Fruit fly (Drosophila melanogaster) whole organism, embryonic: ENCODE data around the gene CG31445.

Experiments used
- B-H1 ChIP-seq: fragments of 200-800 bp; sonication (Bioruptor generic); IDR thresholded peaks from 3 replicates; pipeline ENCODE4 v1.3.6; 2022; ENCODE audit warnings: missing biosample characterization, missing genetic modification characterization
- CG10267 ChIP-seq: fragments of 200-800 bp; sonication (Bioruptor generic); optimal IDR thresholded peaks from 2 replicates; lab custom pipeline; 2018; ENCODE audit warnings: missing biosample characterization, mild to moderate bottlenecking, missing genetic modification characterization, moderate library complexity
- CG10431 ChIP-seq: fragments of 200-800 bp; sonication (Bioruptor generic); optimal IDR thresholded peaks from 3 replicates; lab custom pipeline; 2018; ENCODE audit warnings: missing biosample characterization, mild to moderate bottlenecking, missing genetic modification characterization
- CG10543 ChIP-seq: fragments of 200-800 bp; sonication (Bioruptor generic); optimal IDR thresholded peaks from 3 replicates; lab custom pipeline; 2017; ENCODE audit warnings: missing biosample characterization, mild to moderate bottlenecking, missing genetic modification characterization, moderate library complexity
- CG12391 ChIP-seq: fragments of 200-800 bp; sonication (Bioruptor generic); optimal IDR thresholded peaks from 3 replicates; lab custom pipeline; 2018; ENCODE audit warnings: missing biosample characterization, mild to moderate bottlenecking, missing genetic modification characterization, moderate library complexity
- CG12769 ChIP-seq: fragments of 200-800 bp; sonication (Bioruptor generic); optimal IDR thresholded peaks from 2 replicates; lab custom pipeline; 2019; ENCODE audit warnings: missing biosample characterization, mild to moderate bottlenecking, missing genetic modification characterization, moderate library complexity
- CG13424 ChIP-seq: fragments of 200-800 bp; sonication (Bioruptor generic); optimal IDR thresholded peaks from 2 replicates; lab custom pipeline; 2019; ENCODE audit warnings: missing biosample characterization, mild to moderate bottlenecking, missing genetic modification characterization, moderate library complexity
- CG13894 ChIP-seq: fragments of 200-800 bp; sonication (Bioruptor generic); optimal IDR thresholded peaks from 3 replicates; lab custom pipeline; 2018; ENCODE audit warnings: missing biosample characterization, mild to moderate bottlenecking, missing genetic modification characterization, moderate library complexity
- CG14050 ChIP-seq: fragments of 200-800 bp; sonication (Bioruptor generic); IDR thresholded peaks from 3 replicates; pipeline ENCODE4 v1.3.6; 2022; ENCODE audit warnings: missing biosample characterization, missing genetic modification characterization
- CG1603 ChIP-seq: fragments of 200-800 bp; sonication (Bioruptor generic); optimal IDR thresholded peaks from 2 replicates; lab custom pipeline; 2019; ENCODE audit warnings: missing biosample characterization, mild to moderate bottlenecking, missing genetic modification characterization, moderate library complexity
- CG30431 ChIP-seq: fragments of 200-800 bp; sonication (Bioruptor generic); optimal IDR thresholded peaks from 2 replicates; lab custom pipeline; 2017; ENCODE audit warnings: missing biosample characterization, missing genetic modification characterization
- CG32767 ChIP-seq: fragments of 200-800 bp; sonication (Bioruptor generic); IDR thresholded peaks from 2 replicates; pipeline ENCODE4 v1.3.6; 2022; ENCODE audit warnings: missing biosample characterization, missing genetic modification characterization
- CG33557 ChIP-seq: fragments of 200-800 bp; sonication (Bioruptor generic); optimal IDR thresholded peaks from 2 replicates; lab custom pipeline; 2019; ENCODE audit warnings: missing biosample characterization, mild to moderate bottlenecking, missing genetic modification characterization, moderate library complexity
- CG4730 ChIP-seq: fragments of 200-800 bp; sonication (Bioruptor generic); IDR thresholded peaks from 2 replicates; pipeline ENCODE4 v1.3.6; 2022; ENCODE audit warnings: missing biosample characterization, missing genetic modification characterization
- CG6689 ChIP-seq: fragments of 200-800 bp; sonication (Bioruptor generic); IDR thresholded peaks from 2 replicates; pipeline ENCODE4 v1.3.6; 2022; ENCODE audit warnings: missing biosample characterization, missing genetic modification characterization
- CG7556 ChIP-seq: fragments of 200-800 bp; sonication (Bioruptor generic); optimal IDR thresholded peaks from 2 replicates; lab custom pipeline; 2017; ENCODE audit warnings: missing biosample characterization, mild to moderate bottlenecking, missing genetic modification characterization
- CG7839 ChIP-seq: fragments of 200-800 bp; sonication (Bioruptor generic); optimal IDR thresholded peaks from 3 replicates; lab custom pipeline; 2018; ENCODE audit warnings: missing biosample characterization, mild to moderate bottlenecking, missing genetic modification characterization, moderate library complexity
- CG8924 ChIP-seq: fragments of 200-800 bp; optimal IDR thresholded peaks from 3 replicates; lab custom pipeline; 2019; ENCODE audit warnings: missing biosample characterization, mild to moderate bottlenecking, missing genetic modification characterization, moderate library complexity
- Dad ChIP-seq: fragments of 200-800 bp; sonication (Bioruptor generic); optimal IDR thresholded peaks from 3 replicates; lab custom pipeline; 2016; ENCODE audit warnings: missing biosample characterization, missing genetic modification characterization
- Dll ChIP-seq: fragments of 200-800 bp; sonication (Bioruptor generic); IDR thresholded peaks from 4 replicates; pipeline ENCODE4 v1.3.6; 2022; ENCODE audit warnings: missing biosample characterization, missing genetic modification characterization; ENCODE audit not compliant: partially characterized antibody
- Drgx ChIP-seq: fragments of 200-800 bp; sonication (Bioruptor generic); IDR thresholded peaks from 2 replicates; pipeline ENCODE4 v1.3.6; 2022; ENCODE audit warnings: missing biosample characterization, missing genetic modification characterization
- Ets65A ChIP-seq: fragments of 200-800 bp; sonication (Bioruptor generic); peaks from one replicate; lab custom pipeline; 2016; ENCODE audit warnings: missing biosample characterization, missing genetic modification characterization
- Fer3 ChIP-seq: fragments of 200-800 bp; sonication (Bioruptor generic); optimal IDR thresholded peaks from 2 replicates; lab custom pipeline; 2018; ENCODE audit warnings: missing biosample characterization, mild to moderate bottlenecking, missing genetic modification characterization, moderate library complexity
- Hr39 ChIP-seq: fragments of >200 bp; optimal IDR thresholded peaks from 2 replicates; lab custom pipeline; 2017
- Neu2 ChIP-seq: fragments of 200-800 bp; sonication (Bioruptor generic); optimal IDR thresholded peaks from 3 replicates; lab custom pipeline; 2016; ENCODE audit warnings: missing biosample characterization, missing genetic modification characterization, borderline replicate concordance
- Sox100B ChIP-seq: fragments of 200-800 bp; sonication (Bioruptor generic); optimal IDR thresholded peaks from 3 replicates; lab custom pipeline; 2018; ENCODE audit warnings: missing biosample characterization, mild to moderate bottlenecking, missing genetic modification characterization
- Sry-β ChIP-seq: fragments of 200-800 bp; sonication (Bioruptor generic); optimal IDR thresholded peaks from 2 replicates; lab custom pipeline; 2018; ENCODE audit warnings: missing biosample characterization, mild to moderate bottlenecking, missing genetic modification characterization, moderate library complexity
- Trl ChIP-seq, 3 experiments: fragments of >200 bp in 2 of 3; fragments of 200-800 bp in 1 of 3; sonication (Bioruptor generic) in 1 of 3; optimal IDR thresholded peaks; 2 replicates in 1 of 3; 3 replicates in 2 of 3; lab custom pipeline; 2016 to 2017; ENCODE audit warnings: missing biosample characterization in 1 of 3, missing genetic modification characterization in 1 of 3
- bsh ChIP-seq, 2 experiments: fragments of 200-800 bp; sonication (Bioruptor generic); optimal IDR thresholded peaks; 2 replicates each; lab custom pipeline; 2017 to 2018; ENCODE audit warnings: mild to moderate bottlenecking in 2 of 2, missing biosample characterization in 2 of 2, missing genetic modification characterization in 2 of 2, moderate library complexity in 1 of 2
- crol ChIP-seq: fragments of 200-800 bp; sonication (Bioruptor generic); IDR thresholded peaks from 2 replicates; pipeline ENCODE4 v1.3.6; 2022; ENCODE audit warnings: missing biosample characterization, missing genetic modification characterization
- dmrt11E ChIP-seq: fragments of 200-800 bp; sonication (Bioruptor generic); optimal IDR thresholded peaks from 3 replicates; lab custom pipeline; 2018; ENCODE audit warnings: missing biosample characterization, mild to moderate bottlenecking, missing genetic modification characterization, moderate library complexity
- exex ChIP-seq: fragments of 200-800 bp; sonication (Bioruptor generic); optimal IDR thresholded peaks from 4 replicates; lab custom pipeline; 2018; ENCODE audit warnings: missing biosample characterization, mild to moderate bottlenecking, missing genetic modification characterization, moderate library complexity
- gce ChIP-seq: fragments of 200-800 bp; sonication (Bioruptor generic); IDR thresholded peaks from 3 replicates; pipeline ENCODE4 v1.3.6; 2022; ENCODE audit warnings: missing biosample characterization, missing genetic modification characterization
- her ChIP-seq: fragments of 200-800 bp; sonication (Bioruptor generic); optimal IDR thresholded peaks from 2 replicates; lab custom pipeline; 2016; ENCODE audit warnings: missing biosample characterization, missing genetic modification characterization
- jumu ChIP-seq: fragments of 200-800 bp; sonication (Bioruptor generic); optimal IDR thresholded peaks from 3 replicates; lab custom pipeline; 2016; ENCODE audit warnings: missing biosample characterization, missing genetic modification characterization
- kni ChIP-seq: fragments of 200-800 bp; sonication (Bioruptor generic); optimal IDR thresholded peaks from 3 replicates; lab custom pipeline; 2017; ENCODE audit warnings: mild to moderate bottlenecking, missing biosample characterization, missing genetic modification reagents, missing genetic modification characterization
- nmo ChIP-seq: fragments of 200-800 bp; sonication (Bioruptor generic); optimal IDR thresholded peaks from 2 replicates; lab custom pipeline; 2018; ENCODE audit warnings: missing biosample characterization, mild to moderate bottlenecking, missing genetic modification characterization, moderate library complexity
- pros ChIP-seq: fragments of 200-800 bp; sonication (Bioruptor generic); optimal IDR thresholded peaks from 3 replicates; lab custom pipeline; 2019; ENCODE audit warnings: missing biosample characterization, mild to moderate bottlenecking, missing genetic modification characterization, moderate library complexity
- sens ChIP-seq: fragments of 200-800 bp; sonication (Bioruptor generic); peaks from one replicate; lab custom pipeline; 2016; ENCODE audit warnings: missing biosample characterization, missing genetic modification characterization
- sob ChIP-seq: fragments of 200-800 bp; sonication (Bioruptor generic); IDR thresholded peaks from 2 replicates; pipeline ENCODE4 v1.3.6; 2022; ENCODE audit warnings: missing biosample characterization, missing genetic modification characterization
- sqz ChIP-seq: fragments of 200-800 bp; sonication (Bioruptor generic); optimal IDR thresholded peaks from 3 replicates; lab custom pipeline; 2018; ENCODE audit warnings: missing biosample characterization, mild to moderate bottlenecking, missing genetic modification characterization
- sr ChIP-seq: fragments of 200-800 bp; sonication (Bioruptor generic); IDR thresholded peaks from 3 replicates; pipeline ENCODE4 v1.3.6; 2022; ENCODE audit warnings: missing biosample characterization, missing genetic modification characterization
- tap ChIP-seq: fragments of 200-800 bp; optimal IDR thresholded peaks from 3 replicates; lab custom pipeline; 2019; ENCODE audit warnings: missing biosample characterization, mild to moderate bottlenecking, missing genetic modification characterization, moderate library complexity
- tin ChIP-seq: fragments of 200-800 bp; sonication (Bioruptor generic); optimal IDR thresholded peaks from 3 replicates; lab custom pipeline; 2016; ENCODE audit warnings: missing biosample characterization, missing genetic modification characterization
- toy ChIP-seq: fragments of 200-800 bp; sonication (Bioruptor generic); IDR thresholded peaks from 2 replicates; pipeline ENCODE4 v1.3.6; 2022; ENCODE audit warnings: missing biosample characterization, missing genetic modification characterization

The CG31445 gene

DNA sequence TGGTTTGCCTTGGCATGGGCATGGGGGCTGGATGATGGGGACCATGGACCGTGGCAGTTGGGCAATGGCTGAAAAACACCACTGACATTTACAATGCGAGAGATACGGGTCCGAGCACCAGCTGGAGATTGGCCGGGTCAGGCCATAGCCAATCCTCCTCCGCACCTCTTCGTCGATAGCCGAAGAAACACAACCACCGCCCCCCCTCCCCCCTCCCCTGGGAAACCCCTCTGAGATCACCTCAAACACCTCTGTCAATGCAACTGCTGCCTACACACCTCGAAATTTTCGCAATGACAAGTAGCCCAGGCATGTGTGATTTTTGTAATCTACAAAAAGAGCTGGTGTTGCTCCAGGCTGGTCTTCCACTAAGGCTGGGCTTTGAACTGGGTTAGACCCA, 32.1 kb downstream of the CG31445 start:
- TF ChIP-seq CG13894 (tag; lab: Kevin White, UChicago), result no peak
- TF ChIP-seq her, result no peak
- TF ChIP-seq Hr39 (lab: Kevin White, UChicago), result peak; percentile 87
- TF ChIP-seq crol (GFP tag; lab: Robert Waterston, UW), result peak; percentile 31; the same call in 1 of the 2 replicates
- TF ChIP-seq sr (GFP tag; lab: Robert Waterston, UW), result 0 out of 3 replicates have a peak, but pooled peaks have one; percentile 20

DNA sequence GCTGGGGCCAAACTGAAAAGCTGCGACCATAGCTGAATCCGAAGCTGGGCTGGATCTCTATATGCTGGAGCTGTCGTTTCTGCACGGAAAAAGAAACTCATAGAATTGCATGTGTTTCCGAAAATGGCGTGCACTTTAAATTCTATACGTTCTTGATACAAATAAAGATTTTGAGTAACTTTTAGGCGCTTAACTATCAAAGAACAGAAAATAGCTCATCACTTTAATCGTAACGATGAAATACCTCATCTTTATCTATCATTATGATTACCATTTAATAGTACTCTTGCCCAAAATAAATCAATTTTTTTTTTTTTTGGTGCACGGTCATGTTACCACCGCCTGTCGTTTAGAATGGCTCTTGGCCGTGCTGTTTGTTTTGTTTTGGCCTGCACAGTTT, 32.9 kb downstream of the CG31445 start:
- TF ChIP-seq bsh (GFP tag; optimal IDR thresholded peaks at IDR 0.05; lab: Kevin White, UChicago), result peak in 1 of 2 experiments; percentile 41
- TF ChIP-seq gce (GFP tag; lab: Robert Waterston, UW), result no peak
- TF ChIP-seq Dll (GFP tag; lab: Robert Waterston, UW), result no peak
- TF ChIP-seq sob, result no peak
- TF ChIP-seq Fer3, result no peak
- TF ChIP-seq pros (GFP tag; lab: Kevin White, UChicago), result no peak
- no peak for TF ChIP-seq CG14050 (GFP tag; lab: Robert Waterston, UW)
- TF ChIP-seq CG32767 (GFP tag; lab: Robert Waterston, UW), result no peak
- no peak for TF ChIP-seq Neu2 (GFP tag; lab: Kevin White, UChicago)
- TF ChIP-seq CG10267, result no peak
- no peak for TF ChIP-seq CG8924 (tag; lab: Kevin White, UChicago)
- peak; percentile 40; the same call in 1 of the 2 replicates for TF ChIP-seq Drgx (GFP tag; lab: Robert Waterston, UW)
- TF ChIP-seq CG4730 (GFP tag; lab: Robert Waterston, UW), result no peak
- no peak for TF ChIP-seq tap (tag; lab: Kevin White, UChicago)
- TF ChIP-seq CG10431 (GFP tag; lab: Kevin White, UChicago), result no peak
- TF ChIP-seq, all 482 proteins: peak for 2

- TF ChIP-seq Ets65A (GFP tag; lab: Kevin White, UChicago) (peak; percentile 9), toy (no peak), CG7839 (tag; lab: Kevin White, UChicago) (peak; percentile 32), Sry-β (GFP tag; lab: Kevin White, UChicago) (no peak), B-H1 (GFP tag; lab: Robert Waterston, UW) (no peak), dmrt11E (tag; lab: Kevin White, UChicago) (peak; percentile 68), CG10543 (GFP tag; lab: Kevin White, UChicago) (peak; percentile 38), CG30431 (GFP tag; lab: Kevin White, UChicago) (peak; percentile 17), bsh (GFP tag; optimal IDR thresholded peaks at IDR 0.05; lab: Kevin White, UChicago) (peak; percentile 53 to 54), jumu (GFP tag; lab: Kevin White, UChicago) (no peak), kni (peak; percentile 95), tin (GFP tag; lab: Kevin White, UChicago) (no peak), CG33557 (GFP tag; lab: Kevin White, UChicago) (peak; percentile 7), Trl (optimal IDR thresholded peaks at IDR 0.05; lab: Kevin White, UChicago) (peak in 1 of 2 experiments; percentile 18), Trl (GFP tag; optimal IDR thresholded peaks at IDR 0.05; lab: Kevin White, UChicago) (no peak), Sox100B (GFP tag; lab: Kevin White, UChicago) (peak; percentile 6), sens (GFP tag; lab: Kevin White, UChicago) (peak; percentile 90), CG7556 (GFP tag; lab: Kevin White, UChicago) (peak; percentile 14), nmo (GFP tag; lab: Kevin White, UChicago) (peak; percentile 27), sqz (GFP tag; lab: Kevin White, UChicago) (peak; percentile 65), CG6689 (GFP tag; lab: Robert Waterston, UW) (peak; percentile 30; the same call in 1 of the 2 replicates), Drgx (GFP tag; lab: Robert Waterston, UW) (peak; percentile 71), CG13424 (tag; lab: Kevin White, UChicago) (peak; percentile 11), CG1603 (tag; lab: Kevin White, UChicago) (peak; percentile 49), Dad (GFP tag; lab: Kevin White, UChicago) (no peak), CG12769 (peak; percentile 93), exex (tag; lab: Kevin White, UChicago) (no peak), CG12391 (tag; lab: Kevin White, UChicago) (peak; percentile 22)
Measured at dm6 chr3R:29210542-29211393, 33.9 kb downstream of the CG31445 start.
